ENCODE assay signal across 1 fruit fly cellular context in the genomic region with DNA sequence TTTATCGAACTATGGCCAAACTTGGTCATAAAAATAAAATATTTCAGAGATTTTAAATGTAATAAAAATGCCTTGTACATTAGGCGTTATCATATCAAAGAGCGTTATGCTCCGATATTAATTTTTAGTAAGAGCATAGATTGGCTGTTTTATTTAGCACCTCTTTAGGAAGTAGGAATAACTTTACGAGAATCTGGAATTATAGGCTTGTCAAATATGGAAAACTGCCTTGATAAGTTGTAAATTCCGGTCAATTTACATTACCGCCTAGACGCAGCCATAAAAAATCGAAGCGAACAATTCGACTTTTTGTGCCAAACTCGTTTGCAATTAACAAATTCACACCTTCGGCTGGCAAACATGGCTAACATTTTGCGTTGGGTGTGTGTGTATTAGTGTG.
TF ChIP-seq lines count a peak whose summit lies in the region.

No protein-coding gene starts in this region.

TF ChIP-seq in whole organism, embryonic, 481 proteins besides CTCF, POLR2A, EP300 and RAD21 (continued from another document):
- no peak for TF ChIP-seq stwl (tag; optimal IDR thresholded peaks at IDR 0.05; lab: Kevin White, UChicago)
- no peak for TF ChIP-seq nmo (GFP tag; optimal IDR thresholded peaks at IDR 0.05; lab: Kevin White, UChicago)
- TF ChIP-seq Antp (GFP tag; optimal IDR thresholded peaks at IDR 0.05; lab: Kevin White, UChicago) = no peak
- TF ChIP-seq CG13123 (GFP tag; optimal IDR thresholded peaks at IDR 0.05; lab: Kevin White, UChicago) = no peak
- TF ChIP-seq nerfin-2 (GFP tag; IDR thresholded peaks at IDR 0.05; lab: Robert Waterston, UW; ENCODE audit: partially characterized antibody) = no peak
- TF ChIP-seq CG7839 (tag; optimal IDR thresholded peaks at IDR 0.05; lab: Kevin White, UChicago) = peak; percentile 4
- peak; percentile 37; the same call in 1 of the 2 replicates for TF ChIP-seq Rfx (GFP tag; IDR thresholded peaks at IDR 0.05; lab: Robert Waterston, UW)
- peak; percentile 18 for TF ChIP-seq Abd-B (GFP tag; optimal IDR thresholded peaks at IDR 0.05; lab: Kevin White, UChicago)
- no peak for TF ChIP-seq CG2120 (GFP tag; optimal IDR thresholded peaks at IDR 0.05; lab: Kevin White, UChicago)
- TF ChIP-seq CG11504 (tag; optimal IDR thresholded peaks at IDR 0.05; lab: Kevin White, UChicago) = peak; percentile 16
- TF ChIP-seq CG2678 (tag; optimal IDR thresholded peaks at IDR 0.05; lab: Kevin White, UChicago) = peak; percentile 23
- TF ChIP-seq Drgx (GFP tag; IDR thresholded peaks at IDR 0.05; lab: Robert Waterston, UW) = no peak
- TF ChIP-seq Doc3 (GFP tag; IDR thresholded peaks at IDR 0.05; lab: Robert Waterston, UW; ENCODE audit: partially characterized antibody) = no peak
- TF ChIP-seq Taf1 (GFP tag; IDR thresholded peaks at IDR 0.05; lab: Robert Waterston, UW) = no peak
- no peak for TF ChIP-seq cg (GFP tag; optimal IDR thresholded peaks at IDR 0.05; lab: Kevin White, UChicago)
- no peak for TF ChIP-seq Dip2 (GFP tag; IDR thresholded peaks at IDR 0.05; lab: Robert Waterston, UW)
